Worm (Caenorhabditis elegans) whole organism, L1 larva: Measurements from ENCODE around the gene lhfp-4.
A peak's percentile ranks its signal among the peaks of the same experiment; 100 is the strongest.

Experiments
- C04F5.9 ChIP-seq: sonication (generic microtip); optimal IDR thresholded peaks from 2 replicates; lab custom pipeline; 2016; ENCODE audit warnings: missing genetic modification characterization, missing compliant biosample characterization
- C16A3.4 ChIP-seq: fragments of 150-350 bp; optimal IDR thresholded peaks from 2 replicates; lab custom pipeline; 2014; ENCODE audit warnings: missing biosample characterization, missing genetic modification characterization
- C34B4.2 ChIP-seq: sonication (generic microtip); optimal IDR thresholded peaks from 2 replicates; lab custom pipeline; 2017; ENCODE audit warnings: mild to moderate bottlenecking, missing genetic modification characterization, missing compliant biosample characterization
- Y116A8C.19 ChIP-seq: sonication (generic microtip); optimal IDR thresholded peaks from 2 replicates; lab custom pipeline; 2016; ENCODE audit warnings: missing compliant biosample characterization, missing genetic modification characterization, borderline replicate concordance
- aha-1 ChIP-seq: fragments of 150-350 bp; optimal IDR thresholded peaks from 2 replicates; lab custom pipeline; 2014; ENCODE audit warnings: missing biosample characterization, missing genetic modification characterization
- alr-1 ChIP-seq: fragments of 200-800 bp; sonication (Bioruptor generic); optimal IDR thresholded peaks from 2 replicates; lab custom pipeline; 2018; ENCODE audit warnings: borderline replicate concordance, mild to moderate bottlenecking, missing genetic modification characterization, missing compliant biosample characterization
- aly-2 ChIP-seq: fragments of 150-350 bp; optimal IDR thresholded peaks from 2 replicates; lab custom pipeline; 2014; ENCODE audit warnings: missing biosample characterization, missing genetic modification characterization
- ama-1 ChIP-seq: fragments of 150-350 bp; optimal IDR thresholded peaks from 2 replicates; lab custom pipeline; 2014
- blmp-1 ChIP-seq: fragments of 150-350 bp; optimal IDR thresholded peaks from 2 replicates; lab custom pipeline; 2014; ENCODE audit warnings: missing biosample characterization, missing genetic modification characterization
- ceh-8 ChIP-seq: fragments of 200-800 bp; sonication (Bioruptor generic); optimal IDR thresholded peaks from 2 replicates; lab custom pipeline; 2018; ENCODE audit warnings: mild to moderate bottlenecking, missing genetic modification characterization, moderate library complexity, missing compliant biosample characterization
- ceh-82 ChIP-seq, 3 experiments: fragments of 150-350 bp in 1 of 3; sonication (generic microtip) in 2 of 3; optimal IDR thresholded peaks; 2 replicates each; lab custom pipeline; 2014 to 2017; ENCODE audit warnings: missing biosample characterization in 3 of 3, missing genetic modification characterization in 3 of 3
- ceh-88 ChIP-seq: fragments of 200-800 bp; sonication (Bioruptor generic); IDR thresholded peaks from 2 replicates; pipeline ENCODE4 v1.3.6; 2022; ENCODE audit warnings: missing genetic modification characterization, missing compliant biosample characterization
- ceh-90 ChIP-seq: sonication (generic microtip); optimal IDR thresholded peaks from 2 replicates; lab custom pipeline; 2016; ENCODE audit warnings: missing genetic modification characterization, missing compliant biosample characterization
- ces-1 ChIP-seq: fragments of 150-350 bp; optimal IDR thresholded peaks from 2 replicates; lab custom pipeline; 2014; ENCODE audit warnings: missing biosample characterization, missing genetic modification reagents, missing genetic modification characterization
- dpl-1 ChIP-seq, 3 experiments: fragments of 150-350 bp in 2 of 3; sonication (generic microtip) in 1 of 3; optimal IDR thresholded peaks; 2 replicates each; lab custom pipeline; 2014 to 2017; ENCODE audit warnings: missing biosample characterization in 3 of 3, missing genetic modification characterization in 3 of 3, missing genetic modification reagents in 3 of 3
- dsc-1 ChIP-seq: sonication (generic microtip); optimal IDR thresholded peaks from 2 replicates; lab custom pipeline; 2016; ENCODE audit warnings: mild to moderate bottlenecking, missing genetic modification characterization, missing compliant biosample characterization
- efl-1 ChIP-seq, 4 experiments: fragments of 150-350 bp; optimal IDR thresholded peaks in 3 of 4; peaks in 1 of 4; 1 replicate in 1 of 4; 2 replicates in 3 of 4; lab custom pipeline; 2014; ENCODE audit warnings: missing biosample characterization in 2 of 4, missing genetic modification characterization in 2 of 4, missing genetic modification reagents in 2 of 4
- efl-3 ChIP-seq: fragments of 200-800 bp; sonication (Bioruptor generic); optimal IDR thresholded peaks from 2 replicates; lab custom pipeline; 2018; ENCODE audit warnings: mild to moderate bottlenecking, missing genetic modification characterization, missing compliant biosample characterization
- egl-27 ChIP-seq, 2 experiments: fragments of 150-350 bp in 1 of 2; sonication (generic microtip); optimal IDR thresholded peaks; 3 replicates each; lab custom pipeline; 2017 to 2018; ENCODE audit warnings: missing biosample characterization in 2 of 2, missing genetic modification characterization in 2 of 2, missing genetic modification reagents in 2 of 2
- fkh-10 ChIP-seq: sonication (generic microtip); optimal IDR thresholded peaks from 2 replicates; lab custom pipeline; 2017; ENCODE audit warnings: missing biosample characterization, missing genetic modification reagents, missing genetic modification characterization
- fkh-4 ChIP-seq: sonication (generic microtip); optimal IDR thresholded peaks from 2 replicates; lab custom pipeline; 2016; ENCODE audit warnings: missing compliant biosample characterization, missing genetic modification characterization, borderline replicate concordance
- grh-1 ChIP-seq: fragments of 200-800 bp; sonication (Bioruptor generic); IDR thresholded peaks from 2 replicates; pipeline ENCODE4 v1.3.6; 2022; ENCODE audit warnings: missing genetic modification reagents, missing genetic modification characterization, missing compliant biosample characterization
- jun-1 ChIP-seq: fragments of 150-350 bp; optimal IDR thresholded peaks from 2 replicates; lab custom pipeline; 2014; ENCODE audit warnings: missing biosample characterization, missing genetic modification reagents, missing genetic modification characterization
- lin-39 ChIP-seq: fragments of 150-350 bp; optimal IDR thresholded peaks from 2 replicates; lab custom pipeline; 2014; ENCODE audit warnings: missing biosample characterization, missing genetic modification reagents, missing genetic modification characterization
- lsy-2 ChIP-seq, 2 experiments: fragments of 150-350 bp; optimal IDR thresholded peaks; 2 replicates each; lab custom pipeline; 2014; ENCODE audit warnings: missing biosample characterization in 2 of 2, missing genetic modification characterization in 2 of 2
- mdl-1 ChIP-seq, 2 experiments: fragments of 150-350 bp; optimal IDR thresholded peaks; 2 replicates each; lab custom pipeline; 2014 to 2017; ENCODE audit warnings: missing biosample characterization in 2 of 2, missing genetic modification characterization in 2 of 2, inconsistent platforms in 1 of 2
- nhr-12 ChIP-seq: sonication (generic microtip); optimal IDR thresholded peaks from 2 replicates; lab custom pipeline; 2017; ENCODE audit warnings: missing biosample characterization, missing genetic modification characterization
- nhr-19 ChIP-seq: fragments of 200-800 bp; sonication (Bioruptor generic); conservative IDR thresholded peaks from 2 replicates; pipeline ENCODE4 v1.3.6; 2022; ENCODE audit warnings: missing genetic modification characterization, missing compliant biosample characterization
- nhr-47 ChIP-seq: sonication (generic microtip); optimal IDR thresholded peaks from 2 replicates; lab custom pipeline; 2016; ENCODE audit warnings: mild to moderate bottlenecking, missing genetic modification characterization, moderate library complexity, missing compliant biosample characterization
- nhr-76 ChIP-seq: sonication (generic microtip); optimal IDR thresholded peaks from 2 replicates; lab custom pipeline; 2017; ENCODE audit warnings: missing biosample characterization, missing genetic modification characterization
- nhr-77 ChIP-seq: fragments of 150-350 bp; optimal IDR thresholded peaks from 2 replicates; lab custom pipeline; 2014; ENCODE audit warnings: missing biosample characterization, missing genetic modification characterization
- nhr-84 ChIP-seq: sonication (generic microtip); optimal IDR thresholded peaks from 2 replicates; lab custom pipeline; 2017; ENCODE audit warnings: missing biosample characterization, missing genetic modification characterization
- nhr-85 ChIP-seq: sonication (generic microtip); peaks from one replicate; lab custom pipeline; 2016; ENCODE audit warnings: missing genetic modification characterization, inconsistent platforms, missing compliant biosample characterization
- nhr-90 ChIP-seq: sonication (generic microtip); optimal IDR thresholded peaks from 2 replicates; lab custom pipeline; 2016; ENCODE audit warnings: mild to moderate bottlenecking, missing genetic modification characterization, missing compliant biosample characterization; ENCODE audit not compliant: poor library complexity
- pqm-1 ChIP-seq: sonication (generic microtip); optimal IDR thresholded peaks from 3 replicates; lab custom pipeline; 2017; ENCODE audit warnings: missing biosample characterization, missing genetic modification characterization
- skn-1 ChIP-seq: fragments of 150-350 bp; optimal IDR thresholded peaks from 2 replicates; lab custom pipeline; 2014; ENCODE audit warnings: missing biosample characterization, missing genetic modification characterization
- snpc-4 ChIP-seq: fragments of 150-350 bp; optimal IDR thresholded peaks from 2 replicates; lab custom pipeline; 2014; ENCODE audit warnings: missing biosample characterization, missing genetic modification characterization
- snu-23 ChIP-seq: sonication (generic microtip); optimal IDR thresholded peaks from 2 replicates; lab custom pipeline; 2016; ENCODE audit warnings: missing genetic modification characterization, missing compliant biosample characterization
- sox-4 ChIP-seq: sonication (generic microtip); optimal IDR thresholded peaks from 2 replicates; lab custom pipeline; 2016; ENCODE audit warnings: missing genetic modification characterization, missing compliant biosample characterization
- sptf-1 ChIP-seq: fragments of 150-350 bp; optimal IDR thresholded peaks from 2 replicates; lab custom pipeline; 2014; ENCODE audit warnings: missing biosample characterization, missing genetic modification characterization
- swsn-7 ChIP-seq: sonication (generic microtip); optimal IDR thresholded peaks from 2 replicates; lab custom pipeline; 2016; ENCODE audit warnings: missing genetic modification characterization, missing compliant biosample characterization
- tbx-2 ChIP-seq: sonication (generic microtip); optimal IDR thresholded peaks from 2 replicates; lab custom pipeline; 2016; ENCODE audit warnings: missing genetic modification characterization, missing compliant biosample characterization
- tlp-1 ChIP-seq: fragments of 150-350 bp; optimal IDR thresholded peaks from 2 replicates; lab custom pipeline; 2014; ENCODE audit warnings: missing biosample characterization, missing genetic modification characterization
- unc-30 ChIP-seq: sonication (generic microtip); optimal IDR thresholded peaks from 2 replicates; lab custom pipeline; 2017; ENCODE audit warnings: missing biosample characterization, missing genetic modification characterization
- unc-98 ChIP-seq: fragments of 200-800 bp; sonication (Bioruptor generic); IDR thresholded peaks from 2 replicates; pipeline ENCODE4 v1.3.6; 2022; ENCODE audit warnings: missing genetic modification characterization, missing compliant biosample characterization
- vab-15 ChIP-seq: sonication (generic microtip); optimal IDR thresholded peaks from 2 replicates; lab custom pipeline; 2017; ENCODE audit warnings: missing genotype, mild to moderate bottlenecking, missing genetic modification characterization, missing compliant biosample characterization
- zag-1 ChIP-seq: fragments of 150-350 bp; optimal IDR thresholded peaks from 2 replicates; lab custom pipeline; 2014; ENCODE audit warnings: missing biosample characterization, missing genetic modification characterization
- zip-4 ChIP-seq: fragments of 200-800 bp; sonication (Bioruptor generic); optimal IDR thresholded peaks from 2 replicates; lab custom pipeline; 2018; ENCODE audit warnings: mild to moderate bottlenecking, missing genetic modification characterization, moderate library complexity, missing compliant biosample characterization
- ztf-11 ChIP-seq, 2 experiments: sonication (generic microtip); optimal IDR thresholded peaks; 2 replicates each; lab custom pipeline; 2016 to 2017; ENCODE audit warnings: missing genetic modification characterization in 2 of 2, missing biosample characterization in 1 of 2, missing compliant biosample characterization in 1 of 2
- ztf-4 ChIP-seq: fragments of 150-350 bp; optimal IDR thresholded peaks from 2 replicates; lab custom pipeline; 2014; ENCODE audit warnings: missing biosample characterization, missing genetic modification characterization

The lhfp-4 gene

DNA sequence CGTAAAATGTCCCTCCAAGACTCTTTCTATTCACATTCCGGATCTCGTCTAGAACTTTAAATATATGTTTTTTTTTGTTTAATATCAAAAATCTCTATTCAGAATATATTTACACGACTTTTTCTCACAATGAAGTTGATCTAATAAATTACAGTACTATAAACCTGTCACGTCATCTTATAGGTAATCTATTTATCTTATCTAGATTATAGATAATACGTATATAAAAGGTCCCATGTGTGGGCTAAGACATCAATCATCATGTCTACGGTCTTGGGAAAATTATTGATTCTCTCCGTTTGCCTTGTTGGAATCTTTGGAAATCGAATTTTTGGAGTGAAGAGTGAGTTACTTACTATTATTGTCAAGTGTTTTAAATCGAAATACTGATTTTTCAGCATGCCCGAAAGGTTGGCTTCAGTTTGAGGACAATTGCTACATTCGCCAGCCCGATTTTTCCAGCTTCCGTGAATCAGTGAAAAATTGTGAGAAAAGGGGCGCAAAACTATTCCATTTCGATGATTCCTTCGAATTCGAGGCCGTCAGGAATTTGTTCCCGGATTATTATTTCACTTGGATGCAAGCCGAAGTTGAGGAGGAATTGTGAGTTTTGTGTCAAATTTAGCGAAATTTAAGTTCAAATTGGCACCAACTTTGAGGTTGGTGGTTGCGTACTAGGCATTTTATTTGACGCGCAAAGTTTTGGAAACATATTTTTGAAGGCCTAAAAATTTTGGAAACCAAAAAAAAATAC lies 1.5 kb downstream of the lhfp-4 start, which contains the start of gene clec-196 (continued):
- TF ChIP-seq C34B4.2 (tag; lab: Kevin White, UChicago) (no peak), efl-1 (optimal IDR thresholded peaks at IDR 0.05; lab: Kevin White, UChicago) (peak in 1 of 2 experiments; percentile 67), efl-1 (GFP tag; optimal IDR thresholded peaks at IDR 0.05 in 1 of 2; lab: Kevin White, UChicago) (peak; percentile 76 to 96), zag-1 (no peak), alr-1 (tag; lab: Kevin White, UChicago) (no peak), nhr-12 (tag; lab: Kevin White, UChicago) (no peak), ceh-88 (0 out of 2 replicates have a peak, but pooled peaks have one; percentile 14), nhr-76 (tag; lab: Kevin White, UChicago) (no peak), tlp-1 (tag; lab: Kevin White, UChicago) (no peak), nhr-47 (no peak), ceh-82 (tag; optimal IDR thresholded peaks at IDR 0.05; lab: Kevin White, UChicago) (no peak), vab-15 (tag; lab: Kevin White, UChicago) (no peak), lin-39 (tag; lab: Kevin White, UChicago) (no peak), ztf-11 (tag; optimal IDR thresholded peaks at IDR 0.05; lab: Kevin White, UChicago) (no peak), sox-4 (tag; lab: Kevin White, UChicago) (no peak), unc-98 (GFP tag; lab: Robert Waterston, UW) (no peak), ceh-8 (GFP tag; lab: Kevin White, UChicago) (no peak), snu-23 (GFP tag; lab: Kevin White, UChicago) (no peak), nhr-84 (no peak), pqm-1 (no peak), dpl-1 (GFP tag; optimal IDR thresholded peaks at IDR 0.05; lab: Kevin White, UChicago) (peak; percentile 44 to 71 (median 46)), ces-1 (no peak), fkh-10 (GFP tag; lab: Kevin White, UChicago) (no peak), swsn-7 (tag; lab: Kevin White, UChicago) (peak; percentile 14), jun-1 (tag; lab: Kevin White, UChicago) (no peak), dsc-1 (tag; lab: Kevin White, UChicago) (no peak), aly-2 (no peak), tbx-2 (tag; lab: Kevin White, UChicago) (no peak), unc-30 (tag; lab: Kevin White, UChicago) (no peak), ceh-90 (tag; lab: Kevin White, UChicago) (no peak), ama-1 (lab: Kevin White, UChicago) (no peak), lsy-2 (tag; optimal IDR thresholded peaks at IDR 0.05; lab: Kevin White, UChicago) (peak in 1 of 2 experiments; percentile 9), snpc-4 (tag; lab: Kevin White, UChicago) (no peak), aha-1 (no peak), nhr-77 (tag; lab: Kevin White, UChicago) (no peak), nhr-90 (tag; lab: Kevin White, UChicago) (no peak)

DNA sequence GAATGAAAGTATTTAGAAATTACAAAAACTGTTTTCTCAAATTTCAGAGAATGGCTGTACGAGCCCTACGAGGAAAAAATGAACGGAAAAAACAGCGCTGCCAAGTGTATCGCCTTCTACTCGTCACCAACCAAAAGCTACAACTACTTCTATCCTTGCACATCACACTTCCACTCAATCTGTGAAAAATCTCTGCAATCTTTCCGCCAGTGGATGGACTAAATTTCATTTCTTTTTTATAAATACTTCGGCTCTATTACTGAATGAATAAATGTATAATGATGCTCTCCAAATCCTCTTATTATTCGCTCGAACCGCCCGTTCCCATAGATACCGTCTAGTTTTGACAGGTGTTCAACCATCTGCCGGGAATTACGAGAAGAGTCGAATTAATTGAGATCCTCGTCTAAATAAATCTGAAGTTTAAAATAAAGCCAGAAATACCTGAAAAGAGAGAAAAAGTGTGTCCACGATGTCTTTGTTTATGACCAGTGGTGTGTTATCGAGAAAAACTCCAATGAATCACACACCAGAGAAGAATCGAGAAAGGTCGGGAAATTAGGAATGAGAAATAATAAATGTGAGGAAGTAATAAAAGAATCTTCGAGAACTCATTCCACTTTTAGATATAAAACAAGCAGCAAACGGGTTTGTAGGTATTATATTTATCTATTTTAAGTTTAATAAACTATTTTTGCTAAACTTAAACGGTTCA lies 2.2 kb downstream of the lhfp-4 start:
- TF ChIP-seq nhr-19 (GFP tag; lab: Robert Waterston, UW): peak; percentile 56; the same call in 1 of the 2 replicates
- no peak for TF ChIP-seq fkh-4 (tag; lab: Kevin White, UChicago)
- peak; percentile 10 for TF ChIP-seq dsc-1 (tag; lab: Kevin White, UChicago)
- no peak for TF ChIP-seq nhr-12 (tag; lab: Kevin White, UChicago)
- no peak for TF ChIP-seq sptf-1
- no peak for TF ChIP-seq tbx-2 (tag; lab: Kevin White, UChicago)
- TF ChIP-seq nhr-85 (tag; lab: Kevin White, UChicago): peak; percentile 66
- TF ChIP-seq zag-1: no peak
- TF ChIP-seq ztf-4: no peak
- no peak for TF ChIP-seq skn-1
- no peak for TF ChIP-seq egl-27 (tag; optimal IDR thresholded peaks at IDR 0.05; lab: Kevin White, UChicago)
- no peak for TF ChIP-seq vab-15 (tag; lab: Kevin White, UChicago)
- peak in 1 of 3 experiments; percentile 13 for TF ChIP-seq dpl-1 (GFP tag; optimal IDR thresholded peaks at IDR 0.05; lab: Kevin White, UChicago)
- TF ChIP-seq grh-1 (GFP tag; lab: Robert Waterston, UW): no peak
- no peak for TF ChIP-seq pqm-1
- no peak for TF ChIP-seq Y116A8C.19
- TF ChIP-seq efl-3: no peak
- no peak for TF ChIP-seq mdl-1 (tag; optimal IDR thresholded peaks at IDR 0.05; lab: Kevin White, UChicago)
- peak; percentile 10 for TF ChIP-seq blmp-1 (tag; lab: Kevin White, UChicago)
- no peak for TF ChIP-seq C16A3.4
- TF ChIP-seq ceh-8 (GFP tag; lab: Kevin White, UChicago): no peak
- no peak for TF ChIP-seq zip-4 (GFP tag; lab: Kevin White, UChicago)
- no peak for TF ChIP-seq C04F5.9 (tag; lab: Kevin White, UChicago)
